Fruit fly (Drosophila melanogaster): ENCODE measurements around the gene Osi15.

The Osi15 gene

dm6 chr3R:6301257-6301839 is at the start of gene Osi15:
TSS of gene Osi15 (plus strand) at chr3R:6301804.
- TF ChIP-seq Sp1 (GFP tag; optimal IDR thresholded peaks at IDR 0.05), result no peak
- TF ChIP-seq Hr78 (GFP tag; optimal IDR thresholded peaks at IDR 0.05), result no peak
- TF ChIP-seq Rel (GFP tag; optimal IDR thresholded peaks at IDR 0.05), result no peak
- TF ChIP-seq Rel (tag; optimal IDR thresholded peaks at IDR 0.05), result no peak
- TF ChIP-seq dmrt93B (GFP tag; optimal IDR thresholded peaks at IDR 0.05), result no peak
- TF ChIP-seq Abd-B (GFP tag; optimal IDR thresholded peaks at IDR 0.05), result no peak

- TF ChIP-seq lola (GFP tag; optimal IDR thresholded peaks at IDR 0.05) (no peak), HLH106 (tag; optimal IDR thresholded peaks at IDR 0.05) (no peak)
Measured at dm6 chr3R:6252809-6253208, 48.8 kb upstream of the Osi15 start.

- TF ChIP-seq usp (GFP tag; optimal IDR thresholded peaks at IDR 0.05) (no peak), Myc (optimal IDR thresholded peaks at IDR 0.05) (peak; percentile 38), foxo (GFP tag; optimal IDR thresholded peaks at IDR 0.05) (no peak)
Measured at dm6 chr3R:6254438-6254837, 47.2 kb upstream of the Osi15 start.

dm6 chr3R:6254875-6255274 is 46.7 kb upstream of the Osi15 start, which contains the start of gene Osi8:
TSS of gene Osi8 (plus strand) at chr3R:6255175.
- TF ChIP-seq sv (GFP tag; optimal IDR thresholded peaks at IDR 0.05) (no peak), OdsH (GFP tag; optimal IDR thresholded peaks at IDR 0.05) (no peak), N (GFP tag; optimal IDR thresholded peaks at IDR 0.05) (no peak), Sp1 (GFP tag; optimal IDR thresholded peaks at IDR 0.05) (no peak), sage (GFP tag; optimal IDR thresholded peaks at IDR 0.05) (no peak), usp (GFP tag; optimal IDR thresholded peaks at IDR 0.05) (no peak), br (GFP tag; optimal IDR thresholded peaks at IDR 0.05) (no peak), CG32264 (GFP tag; optimal IDR thresholded peaks at IDR 0.05) (no peak), woc (GFP tag; optimal IDR thresholded peaks at IDR 0.05) (no peak), HLH106 (tag; optimal IDR thresholded peaks at IDR 0.05) (no peak), pan (optimal IDR thresholded peaks at IDR 0.05) (no peak), rgr (GFP tag; optimal IDR thresholded peaks at IDR 0.05) (no peak), psq (GFP tag; optimal IDR thresholded peaks at IDR 0.05) (no peak), ey (GFP tag; optimal IDR thresholded peaks at IDR 0.05) (no peak), Dif (GFP tag; optimal IDR thresholded peaks at IDR 0.05; ENCODE audit: partially characterized antibody) (no peak), Abd-B (GFP tag; optimal IDR thresholded peaks at IDR 0.05) (no peak), Hr83 (GFP tag; optimal IDR thresholded peaks at IDR 0.05; ENCODE audit: poor library complexity, severe bottlenecking) (no peak), Vsx2 (GFP tag; optimal IDR thresholded peaks at IDR 0.05; ENCODE audit: partially characterized antibody) (no peak)

- TF ChIP-seq sage (GFP tag; optimal IDR thresholded peaks at IDR 0.05) (no peak), HLH106 (tag; optimal IDR thresholded peaks at IDR 0.05) (no peak), Dif (GFP tag; optimal IDR thresholded peaks at IDR 0.05; ENCODE audit: partially characterized antibody) (no peak), fru (GFP tag; optimal IDR thresholded peaks at IDR 0.05) (no peak), Myc (optimal IDR thresholded peaks at IDR 0.05) (no peak), CG9705 (GFP tag; optimal IDR thresholded peaks at IDR 0.05) (no peak), Mio (GFP tag; optimal IDR thresholded peaks at IDR 0.05) (no peak), psq (GFP tag; optimal IDR thresholded peaks at IDR 0.05) (no peak), usp (GFP tag; optimal IDR thresholded peaks at IDR 0.05) (no peak), Jra (GFP tag; optimal IDR thresholded peaks at IDR 0.05) (no peak)
Measured at dm6 chr3R:6259837-6260236, 41.8 kb upstream of the Osi15 start, which contains the start of gene Osi9. TSS of gene Osi9 (plus strand) at chr3R:6260211.

dm6 chr3R:6263658-6264057 is 37.9 kb upstream of the Osi15 start, which contains the start of gene Osi10a:
TSS of gene Osi10a (plus strand) at chr3R:6263958.
- no peak for TF ChIP-seq sv (GFP tag; optimal IDR thresholded peaks at IDR 0.05)
- no peak for TF ChIP-seq ey (GFP tag; optimal IDR thresholded peaks at IDR 0.05)
- TF ChIP-seq sage (GFP tag; optimal IDR thresholded peaks at IDR 0.05), result no peak
- TF ChIP-seq CG32264 (GFP tag; optimal IDR thresholded peaks at IDR 0.05), result no peak

dm6 chr3R:6265890-6266289 is 35.7 kb upstream of the Osi15 start, which contains the start of gene Osi10b:
TSS of gene Osi10b (plus strand) at chr3R:6266190.
- no peak for TF ChIP-seq Myc (optimal IDR thresholded peaks at IDR 0.05)
- TF ChIP-seq dl (GFP tag; optimal IDR thresholded peaks at IDR 0.05; ENCODE audit: insufficient read depth in 1 of 2, partially characterized antibody in 2 of 2), result no peak
- TF ChIP-seq Mio (GFP tag; optimal IDR thresholded peaks at IDR 0.05), result no peak
- TF ChIP-seq Dfd (GFP tag; optimal IDR thresholded peaks at IDR 0.05), result no peak
- no peak for TF ChIP-seq Hr78 (GFP tag; optimal IDR thresholded peaks at IDR 0.05)
- no peak for TF ChIP-seq CG32264 (GFP tag; optimal IDR thresholded peaks at IDR 0.05)
- no peak for TF ChIP-seq foxo (GFP tag; optimal IDR thresholded peaks at IDR 0.05)
- no peak for TF ChIP-seq fru (GFP tag; optimal IDR thresholded peaks at IDR 0.05)
